Fruit fly (Drosophila melanogaster): ENCODE data around the gene Pgm1.

Gene Pgm1

DNA sequence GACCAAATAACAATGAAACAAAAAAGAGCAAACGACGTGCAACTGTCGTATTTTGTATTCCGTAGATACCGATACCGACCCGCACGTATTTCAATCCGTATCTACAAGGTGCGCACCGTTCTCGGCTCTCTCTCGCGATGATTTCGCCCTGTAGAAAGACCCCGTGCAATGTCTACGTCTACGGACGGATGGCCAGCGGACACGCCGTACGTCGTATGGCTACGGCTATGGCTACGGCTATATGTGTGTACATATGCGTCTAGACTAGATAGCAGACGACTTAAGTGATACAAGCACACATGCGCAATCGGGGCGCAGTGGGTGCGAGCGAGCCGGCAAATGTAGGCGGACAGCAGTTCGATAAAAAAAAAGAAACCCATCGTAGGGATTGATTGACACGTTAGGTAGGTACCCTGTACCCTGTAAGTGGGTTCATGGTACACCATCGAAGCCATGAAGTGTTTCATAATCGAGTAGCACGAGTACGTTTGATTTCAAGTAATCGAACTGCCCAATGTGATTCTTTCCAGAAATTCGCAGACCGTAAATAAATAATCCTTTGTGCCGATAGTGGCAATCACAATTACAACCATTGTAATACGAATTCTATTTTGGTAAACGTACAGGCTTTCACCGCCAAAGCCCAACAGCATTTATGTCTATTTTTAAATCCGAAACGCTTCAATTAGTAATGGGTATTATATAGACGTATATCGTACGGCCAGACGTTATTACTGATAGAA lies 21.3 kb upstream of the Pgm1 start:
- TF ChIP-seq CG13204 (GFP tag; optimal IDR thresholded peaks at IDR 0.05), result peak; percentile 25
- TF ChIP-seq CG9948 (tag; optimal IDR thresholded peaks at IDR 0.05), result peak; percentile 14
- peak; percentile 52 for TF ChIP-seq Snoo (tag; optimal IDR thresholded peaks at IDR 0.05)
- no peak for TF ChIP-seq Pif1A (GFP tag; optimal IDR thresholded peaks at IDR 0.05)
- no peak for TF ChIP-seq CG32121 (GFP tag; IDR thresholded peaks at IDR 0.05)
- TF ChIP-seq CG12605 (GFP tag; IDR thresholded peaks at IDR 0.05), result no peak
- TF ChIP-seq CG15710 (tag; optimal IDR thresholded peaks at IDR 0.05), result peak; percentile 11
- peak; percentile 52 for TF ChIP-seq CG8159 (tag; optimal IDR thresholded peaks at IDR 0.05)
- TF ChIP-seq CG14655 (GFP tag; optimal IDR thresholded peaks at IDR 0.05), result no peak
- TF ChIP-seq CG8301 (tag; optimal IDR thresholded peaks at IDR 0.05), result peak; percentile 10

dm6 chr3L:16147819-16148236 lies 19.5 kb upstream of the Pgm1 start:
- TF ChIP-seq fd96Ca (GFP tag; IDR thresholded peaks at IDR 0.05) (no peak), rn (GFP tag; IDR thresholded peaks at IDR 0.05) (no peak), CG14655 (GFP tag; optimal IDR thresholded peaks at IDR 0.05) (peak; percentile 56), Pif1B (GFP tag; optimal IDR thresholded peaks at IDR 0.05) (peak; percentile 52), CG8301 (tag; optimal IDR thresholded peaks at IDR 0.05) (peak; percentile 48), Snoo (tag; optimal IDR thresholded peaks at IDR 0.05) (peak; percentile 24), CG15710 (tag; optimal IDR thresholded peaks at IDR 0.05) (peak; percentile 41), Pif1A (GFP tag; optimal IDR thresholded peaks at IDR 0.05) (peak; percentile 45), EcR (GFP tag; optimal IDR thresholded peaks at IDR 0.05) (no peak), gl (tag; optimal IDR thresholded peaks at IDR 0.05) (no peak), CG8159 (tag; optimal IDR thresholded peaks at IDR 0.05) (peak; percentile 64), CG17806 (tag; optimal IDR thresholded peaks at IDR 0.05) (peak; percentile 26), CG9948 (tag; optimal IDR thresholded peaks at IDR 0.05) (peak; percentile 43)

DNA sequence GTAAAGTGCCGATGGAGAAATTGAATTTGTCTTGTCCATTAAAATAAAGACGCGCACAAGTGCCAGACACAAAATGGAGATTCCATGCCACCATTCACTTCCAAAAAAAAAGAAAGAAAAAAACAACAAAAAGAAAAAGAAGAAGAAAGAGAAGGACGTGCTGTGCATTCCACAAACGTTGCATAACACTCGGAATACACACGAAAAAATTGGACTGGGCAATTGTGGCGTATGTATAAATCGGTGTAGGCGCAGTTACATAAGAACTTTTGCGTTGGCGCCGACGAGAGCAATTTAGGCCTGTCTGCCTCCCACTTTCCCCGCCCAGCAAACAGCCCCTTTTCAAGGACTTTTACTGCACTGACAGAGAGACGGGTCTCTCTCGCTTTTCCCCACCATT lies 19.0 kb upstream of the Pgm1 start:
- TF ChIP-seq CG14655 (GFP tag; optimal IDR thresholded peaks at IDR 0.05) (no peak), D1 (tag; optimal IDR thresholded peaks at IDR 0.05) (no peak), CG12605 (GFP tag; IDR thresholded peaks at IDR 0.05) (no peak), CG13204 (GFP tag; optimal IDR thresholded peaks at IDR 0.05) (peak; percentile 17)

DNA sequence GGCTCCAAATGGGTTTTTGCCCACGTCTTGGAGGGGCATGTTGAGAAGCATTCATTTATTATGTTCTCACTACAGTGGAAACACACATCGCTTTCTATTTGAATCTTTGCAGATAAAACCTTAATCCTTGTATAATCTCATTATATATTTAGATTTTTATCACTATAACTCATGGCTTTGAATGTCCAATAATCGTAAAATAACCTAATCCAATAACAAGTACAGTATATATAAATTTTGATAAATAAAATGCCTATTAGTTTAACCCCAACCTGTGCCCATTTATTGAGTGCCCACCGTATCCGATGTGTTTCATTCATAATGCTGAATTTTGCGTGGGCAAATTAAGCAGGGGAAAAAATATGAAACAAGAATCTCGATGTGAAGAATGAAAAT lies 18.2 kb upstream of the Pgm1 start:
- no peak for TF ChIP-seq fd96Ca (GFP tag; IDR thresholded peaks at IDR 0.05)
- TF ChIP-seq CG9948 (tag; optimal IDR thresholded peaks at IDR 0.05), result no peak
- no peak for TF ChIP-seq CG8301 (tag; optimal IDR thresholded peaks at IDR 0.05)
- TF ChIP-seq Ets98B (GFP tag; IDR thresholded peaks at IDR 0.05), result no peak
- TF ChIP-seq CG8159 (tag; optimal IDR thresholded peaks at IDR 0.05), result no peak
- no peak for TF ChIP-seq CG4496 (GFP tag; IDR thresholded peaks at IDR 0.05)
- TF ChIP-seq CG12605 (GFP tag; IDR thresholded peaks at IDR 0.05), result no peak
- TF ChIP-seq D1 (tag; optimal IDR thresholded peaks at IDR 0.05), result no peak
- no peak for TF ChIP-seq CG15710 (tag; optimal IDR thresholded peaks at IDR 0.05)
- TF ChIP-seq gl (tag; optimal IDR thresholded peaks at IDR 0.05), result no peak
- no peak for TF ChIP-seq CG17806 (tag; optimal IDR thresholded peaks at IDR 0.05)

- TF ChIP-seq CG12605 (GFP tag; IDR thresholded peaks at IDR 0.05) (no peak), Ets98B (GFP tag; IDR thresholded peaks at IDR 0.05) (no peak), CG10348 (GFP tag; IDR thresholded peaks at IDR 0.05) (no peak), Pif1B (GFP tag; optimal IDR thresholded peaks at IDR 0.05) (no peak)
These were observed 17.7 kb upstream of the Pgm1 start for dm6 chr3L:16145931-16146538.

dm6 chr3L:16145282-16145681 lies 17.0 kb upstream of the Pgm1 start:
- TF ChIP-seq CG9948 (tag; optimal IDR thresholded peaks at IDR 0.05), result no peak
- TF ChIP-seq Snoo (tag; optimal IDR thresholded peaks at IDR 0.05), result peak; percentile 64
- TF ChIP-seq CG13204 (GFP tag; optimal IDR thresholded peaks at IDR 0.05), result no peak
- TF ChIP-seq CG12605 (GFP tag; IDR thresholded peaks at IDR 0.05), result no peak

DNA sequence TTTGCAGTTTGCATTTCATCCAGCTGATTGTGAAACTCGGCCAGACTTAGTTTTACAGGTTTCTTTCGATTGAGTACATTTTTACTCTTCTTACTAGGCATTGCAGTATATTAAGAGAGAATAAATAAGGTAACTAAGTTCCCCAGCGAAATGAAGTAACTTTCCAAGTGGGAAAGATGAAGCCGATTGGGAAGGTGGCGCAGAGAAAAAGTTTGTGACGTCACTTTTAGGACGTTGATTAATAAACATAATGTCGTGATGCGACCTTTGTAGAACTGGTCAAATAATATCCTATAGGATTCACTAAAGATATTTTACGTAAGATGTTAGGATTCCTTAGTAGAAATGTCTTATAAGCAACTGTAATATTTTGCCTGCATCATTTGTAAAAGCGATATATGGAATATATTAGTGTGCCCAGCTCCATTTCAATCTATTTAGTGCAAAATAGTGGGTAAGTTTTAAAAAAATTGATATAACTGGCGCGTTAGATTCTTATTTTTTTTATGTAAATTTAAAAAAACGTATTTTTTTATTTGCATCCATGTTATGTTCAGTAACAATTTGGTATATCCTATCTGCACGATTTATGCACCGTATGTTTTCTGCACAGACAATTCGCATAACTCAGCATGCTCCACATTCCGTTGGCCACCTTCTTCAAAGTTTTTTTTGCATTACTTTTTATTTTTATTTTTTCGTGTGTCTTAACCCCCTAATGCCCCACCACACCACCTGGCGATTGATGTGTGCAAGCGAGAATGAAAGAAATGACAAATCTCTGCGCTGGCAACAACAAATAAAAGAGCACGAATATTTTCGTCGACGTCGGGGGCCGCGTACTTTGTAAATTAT lies 15.6 kb upstream of the Pgm1 start, which contains the start of gene CG32152:
Gene CG32152 (minus strand): TSS at position 352 of the 855 bp plus-strand sequence.
- TF ChIP-seq CG4496 (GFP tag; IDR thresholded peaks at IDR 0.05) (peak; percentile 65; the same call in 2 of the 3 replicates), rn (GFP tag; IDR thresholded peaks at IDR 0.05) (no peak), CG15710 (tag; optimal IDR thresholded peaks at IDR 0.05) (no peak), CG8301 (tag; optimal IDR thresholded peaks at IDR 0.05) (no peak), fd96Ca (GFP tag; IDR thresholded peaks at IDR 0.05) (no peak), CG12605 (GFP tag; IDR thresholded peaks at IDR 0.05) (no peak), Ets98B (GFP tag; IDR thresholded peaks at IDR 0.05) (peak; percentile 55; the same call in 1 of the 2 replicates), CG32121 (GFP tag; IDR thresholded peaks at IDR 0.05) (peak; percentile 81)

Measured in whole organism, pupa.